Fruit fly (Drosophila melanogaster) whole organism, embryonic: ENCODE results near the gene CG2059.

ENCODE experiments used
- Atf-2 ChIP-seq: fragments of 200-800 bp; sonication (Bioruptor generic); optimal IDR thresholded peaks from 2 replicates; lab custom pipeline; 2016; ENCODE audit warnings: missing biosample characterization, missing genetic modification characterization
- Atf6 ChIP-seq: fragments of 200-800 bp; sonication (Bioruptor generic); IDR thresholded peaks from 2 replicates; pipeline ENCODE4 v1.3.6; 2022; ENCODE audit warnings: missing biosample characterization, missing genetic modification characterization
- Bgb ChIP-seq: fragments of 200-800 bp; sonication (Bioruptor generic); IDR thresholded peaks from 2 replicates; pipeline ENCODE4 v1.3.6; 2022; ENCODE audit warnings: missing biosample characterization, missing genetic modification characterization; ENCODE audit not compliant: partially characterized antibody
- CG10209 ChIP-seq: fragments of 200-800 bp; sonication (Bioruptor generic); optimal IDR thresholded peaks from 3 replicates; lab custom pipeline; 2017; ENCODE audit warnings: missing biosample characterization, mild to moderate bottlenecking, missing genetic modification characterization, missing genetic modification reagents
- CG1024 ChIP-seq: fragments of 200-800 bp; sonication (Bioruptor generic); IDR thresholded peaks from 2 replicates; pipeline ENCODE4 v1.3.6; 2022; ENCODE audit warnings: missing biosample characterization, missing genetic modification characterization
- CG12299 ChIP-seq: fragments of 200-800 bp; sonication (Bioruptor generic); optimal IDR thresholded peaks from 2 replicates; lab custom pipeline; 2018; ENCODE audit warnings: missing biosample characterization, mild to moderate bottlenecking, missing genetic modification characterization
- CG15269 ChIP-seq: fragments of 200-800 bp; sonication (Bioruptor generic); optimal IDR thresholded peaks from 2 replicates; lab custom pipeline; 2018; ENCODE audit warnings: missing biosample characterization, mild to moderate bottlenecking, missing genetic modification characterization, moderate library complexity
- CG17802 ChIP-seq: fragments of 200-800 bp; sonication (Bioruptor generic); optimal IDR thresholded peaks from 2 replicates; lab custom pipeline; 2018; ENCODE audit warnings: missing biosample characterization, mild to moderate bottlenecking, missing genetic modification characterization, moderate library complexity
- CG18619 ChIP-seq: fragments of 200-800 bp; sonication (Bioruptor generic); optimal IDR thresholded peaks from 3 replicates; lab custom pipeline; 2017; ENCODE audit warnings: missing biosample characterization, mild to moderate bottlenecking, missing genetic modification characterization
- CG2116 ChIP-seq: fragments of 200-800 bp; sonication (Bioruptor generic); optimal IDR thresholded peaks from 3 replicates; lab custom pipeline; 2018; ENCODE audit warnings: missing biosample characterization, mild to moderate bottlenecking, missing genetic modification characterization
- CG2120 ChIP-seq: fragments of 200-800 bp; sonication (Bioruptor generic); optimal IDR thresholded peaks from 3 replicates; lab custom pipeline; 2016; ENCODE audit warnings: missing biosample characterization, missing genetic modification characterization
- CG2129 ChIP-seq: fragments of 200-800 bp; sonication (Bioruptor generic); IDR thresholded peaks from 2 replicates; pipeline ENCODE4 v1.3.6; 2022; ENCODE audit warnings: missing biosample characterization, missing genetic modification characterization; ENCODE audit not compliant: partially characterized antibody
- CG31365 ChIP-seq: fragments of 200-800 bp; sonication (Bioruptor generic); optimal IDR thresholded peaks from 2 replicates; lab custom pipeline; 2018; ENCODE audit warnings: missing biosample characterization, mild to moderate bottlenecking, missing genetic modification characterization
- CG32767 ChIP-seq: fragments of 200-800 bp; sonication (Bioruptor generic); IDR thresholded peaks from 2 replicates; pipeline ENCODE4 v1.3.6; 2022; ENCODE audit warnings: missing biosample characterization, missing genetic modification characterization
- CG3726 ChIP-seq: fragments of 200-800 bp; sonication (Bioruptor generic); IDR thresholded peaks from 3 replicates; pipeline ENCODE4, ENCODE4 v1.3.6; 2022; ENCODE audit warnings: missing biosample characterization, missing genetic modification characterization
- CG6689 ChIP-seq: fragments of 200-800 bp; sonication (Bioruptor generic); IDR thresholded peaks from 2 replicates; pipeline ENCODE4 v1.3.6; 2022; ENCODE audit warnings: missing biosample characterization, missing genetic modification characterization
- CG7963 ChIP-seq: fragments of 200-800 bp; sonication (Bioruptor generic); IDR thresholded peaks from 3 replicates; pipeline ENCODE4 v1.3.6; 2022; ENCODE audit warnings: missing biosample characterization, missing genetic modification characterization; ENCODE audit not compliant: partially characterized antibody
- CG8388 ChIP-seq: fragments of 200-800 bp; sonication (Bioruptor generic); optimal IDR thresholded peaks from 2 replicates; lab custom pipeline; 2019; ENCODE audit warnings: missing biosample characterization, mild to moderate bottlenecking, missing genetic modification characterization, moderate library complexity
- CG8924 ChIP-seq: fragments of 200-800 bp; optimal IDR thresholded peaks from 3 replicates; lab custom pipeline; 2019; ENCODE audit warnings: missing biosample characterization, mild to moderate bottlenecking, missing genetic modification characterization, moderate library complexity
- CHES-1-like ChIP-seq: fragments of 200-800 bp; sonication (Bioruptor generic); optimal IDR thresholded peaks from 2 replicates; lab custom pipeline; 2016; ENCODE audit warnings: missing biosample characterization, missing genetic modification characterization
- Chrac-16 ChIP-seq: fragments of 200-800 bp; sonication (Bioruptor generic); optimal IDR thresholded peaks from 3 replicates; lab custom pipeline; 2016; ENCODE audit warnings: missing biosample characterization, missing genetic modification characterization
- Dll ChIP-seq: fragments of 200-800 bp; sonication (Bioruptor generic); IDR thresholded peaks from 4 replicates; pipeline ENCODE4 v1.3.6; 2022; ENCODE audit warnings: missing biosample characterization, missing genetic modification characterization; ENCODE audit not compliant: partially characterized antibody
- Elba2 ChIP-seq: fragments of 200-800 bp; sonication (Bioruptor generic); optimal IDR thresholded peaks from 3 replicates; lab custom pipeline; 2016; ENCODE audit warnings: missing biosample characterization, missing genetic modification characterization
- Ets97D ChIP-seq: fragments of 200-800 bp; sonication (Bioruptor generic); optimal IDR thresholded peaks from 3 replicates; lab custom pipeline; 2016; ENCODE audit warnings: missing biosample characterization, missing genetic modification characterization
- Fer2 ChIP-seq: fragments of 200-800 bp; sonication (Bioruptor generic); optimal IDR thresholded peaks from 2 replicates; lab custom pipeline; 2018; ENCODE audit warnings: missing biosample characterization, mild to moderate bottlenecking, missing genetic modification characterization, moderate library complexity
- Fer3 ChIP-seq: fragments of 200-800 bp; sonication (Bioruptor generic); optimal IDR thresholded peaks from 2 replicates; lab custom pipeline; 2018; ENCODE audit warnings: missing biosample characterization, mild to moderate bottlenecking, missing genetic modification characterization, moderate library complexity
- Gsc ChIP-seq: fragments of 200-800 bp; sonication (Bioruptor generic); IDR thresholded peaks from 2 replicates; pipeline ENCODE4 v1.3.6; 2022; ENCODE audit warnings: missing biosample characterization, missing genetic modification characterization
- H2.0 ChIP-seq: fragments of 200-800 bp; sonication (Bioruptor generic); IDR thresholded peaks from 2 replicates; pipeline ENCODE4 v1.3.6; 2022; ENCODE audit warnings: missing biosample characterization, missing genetic modification characterization
- HLH54F ChIP-seq: fragments of 200-800 bp; sonication (Bioruptor generic); optimal IDR thresholded peaks from 3 replicates; lab custom pipeline; 2016; ENCODE audit warnings: missing biosample characterization, missing genetic modification characterization
- Hsf ChIP-seq: fragments of 200-800 bp; sonication (Bioruptor generic); optimal IDR thresholded peaks from 3 replicates; lab custom pipeline; 2016; ENCODE audit warnings: missing biosample characterization, missing genetic modification characterization
- Nf-YB ChIP-seq: fragments of 200-800 bp; sonication (Bioruptor generic); optimal IDR thresholded peaks from 3 replicates; lab custom pipeline; 2019; ENCODE audit warnings: missing biosample characterization, mild to moderate bottlenecking, missing genetic modification characterization, moderate library complexity
- Optix ChIP-seq: fragments of 200-800 bp; sonication (Bioruptor generic); IDR thresholded peaks from 3 replicates; pipeline ENCODE4 v1.3.6; 2022; ENCODE audit warnings: missing biosample characterization, missing genetic modification characterization
- Sin3A ChIP-seq: fragments of >200 bp; optimal IDR thresholded peaks from 2 replicates; lab custom pipeline; 2018
- Sry-δ ChIP-seq: fragments of 200-800 bp; sonication (Bioruptor generic); optimal IDR thresholded peaks from 2 replicates; lab custom pipeline; 2016; ENCODE audit warnings: missing biosample characterization, missing genetic modification characterization
- Taf1 ChIP-seq: fragments of 200-800 bp; sonication (Bioruptor generic); IDR thresholded peaks from 2 replicates; pipeline ENCODE4 v1.3.6; 2022; ENCODE audit warnings: missing biosample characterization, missing genetic modification characterization
- amos ChIP-seq: fragments of 200-800 bp; sonication (Bioruptor generic); IDR thresholded peaks from 2 replicates; pipeline ENCODE4 v1.3.6; 2022; ENCODE audit warnings: missing biosample characterization, missing genetic modification characterization; ENCODE audit not compliant: partially characterized antibody
- az2 ChIP-seq: fragments of 200-800 bp; sonication (Bioruptor generic); optimal IDR thresholded peaks from 3 replicates; lab custom pipeline; 2016; ENCODE audit warnings: missing biosample characterization, missing genetic modification characterization
- kah ChIP-seq: fragments of 200-800 bp; sonication (Bioruptor generic); optimal IDR thresholded peaks from 2 replicates; lab custom pipeline; 2018; ENCODE audit warnings: missing biosample characterization, mild to moderate bottlenecking, missing genetic modification characterization
- maf-S ChIP-seq: fragments of 200-800 bp; sonication (Bioruptor generic); optimal IDR thresholded peaks from 2 replicates; lab custom pipeline; 2016; ENCODE audit warnings: missing biosample characterization, missing genetic modification characterization
- oc ChIP-seq: fragments of 200-800 bp; sonication (Bioruptor generic); optimal IDR thresholded peaks from 2 replicates; lab custom pipeline; 2018; ENCODE audit warnings: missing biosample characterization, mild to moderate bottlenecking, missing genetic modification characterization, moderate library complexity
- otp ChIP-seq: fragments of 200-800 bp; sonication (Bioruptor generic); IDR thresholded peaks from 3 replicates; pipeline ENCODE4, ENCODE4 v1.3.6; 2022; ENCODE audit warnings: missing biosample characterization, missing genetic modification characterization
- pum ChIP-seq: fragments of 200-800 bp; sonication (Bioruptor generic); optimal IDR thresholded peaks from 2 replicates; lab custom pipeline; 2016; ENCODE audit warnings: missing biosample characterization, missing genetic modification characterization
- row ChIP-seq: fragments of 200-800 bp; sonication (Bioruptor generic); IDR thresholded peaks from 3 replicates; pipeline ENCODE4 v1.3.6; 2022; ENCODE audit warnings: missing biosample characterization, missing genetic modification characterization
- shn ChIP-seq: fragments of 200-800 bp; sonication (Bioruptor generic); optimal IDR thresholded peaks from 3 replicates; lab custom pipeline; 2016; ENCODE audit warnings: missing biosample characterization, missing genetic modification characterization
- sim ChIP-seq: fragments of 200-800 bp; sonication (Bioruptor generic); IDR thresholded peaks from 2 replicates; pipeline ENCODE4 v1.3.6; 2022; ENCODE audit warnings: missing biosample characterization, missing genetic modification characterization
- sqz ChIP-seq: fragments of 200-800 bp; sonication (Bioruptor generic); optimal IDR thresholded peaks from 3 replicates; lab custom pipeline; 2018; ENCODE audit warnings: missing biosample characterization, mild to moderate bottlenecking, missing genetic modification characterization
- toy ChIP-seq: fragments of 200-800 bp; sonication (Bioruptor generic); IDR thresholded peaks from 2 replicates; pipeline ENCODE4 v1.3.6; 2022; ENCODE audit warnings: missing biosample characterization, missing genetic modification characterization
- ttk ChIP-seq: fragments of 200-800 bp; sonication (Bioruptor generic); IDR thresholded peaks from 2 replicates; pipeline ENCODE4 v2.1.2; 2022; ENCODE audit warnings: missing biosample characterization, missing genetic modification characterization
- tx ChIP-seq: fragments of 200-800 bp; sonication (Bioruptor generic); optimal IDR thresholded peaks from 2 replicates; lab custom pipeline; 2016; ENCODE audit warnings: missing biosample characterization, missing genetic modification characterization
- wdn ChIP-seq: fragments of 200-800 bp; sonication (Bioruptor generic); IDR thresholded peaks from 2 replicates; pipeline ENCODE4 v1.3.6; 2022; ENCODE audit warnings: missing biosample characterization, missing genetic modification characterization

The CG2059 gene

dm6 chrX:7293874-7294559 is 7.9 kb downstream of the CG2059 start (continued):
- peak; percentile 48 for TF ChIP-seq CG31365 (tag; lab: Kevin White, UChicago)
- peak; percentile 73 for TF ChIP-seq Fer2
- peak; percentile 15 for TF ChIP-seq CG2120 (GFP tag; lab: Kevin White, UChicago)
- TF ChIP-seq Bgb (GFP tag; lab: Robert Waterston, UW) = no peak
- peak; percentile 17; the same call in 1 of the 2 replicates for TF ChIP-seq Taf1
- TF ChIP-seq CG10209 (GFP tag; lab: Kevin White, UChicago) = peak; percentile 89
- TF ChIP-seq ttk (GFP tag; lab: Robert Waterston, UW) = peak; percentile 82
- peak; percentile 93 for TF ChIP-seq CG12299 (tag; lab: Kevin White, UChicago)
- TF ChIP-seq CG2129 (GFP tag; lab: Robert Waterston, UW) = no peak
- no peak for TF ChIP-seq Sry-δ
- peak; percentile 87 for TF ChIP-seq CG6689 (GFP tag; lab: Robert Waterston, UW)
- TF ChIP-seq shn (GFP tag; lab: Kevin White, UChicago) = no peak
- peak; percentile 57 for TF ChIP-seq CG2116
- TF ChIP-seq toy = no peak
- TF ChIP-seq sqz (GFP tag; lab: Kevin White, UChicago) = peak; percentile 93
- TF ChIP-seq wdn (GFP tag; lab: Robert Waterston, UW) = no peak
- peak; percentile 71; the same call in 1 of the 2 replicates for TF ChIP-seq Atf6 (GFP tag; lab: Robert Waterston, UW)
- peak; percentile 82 for TF ChIP-seq H2.0 (GFP tag; lab: Robert Waterston, UW)
- peak; percentile 45 for TF ChIP-seq Gsc (GFP tag; lab: Robert Waterston, UW)
- TF ChIP-seq Elba2 (GFP tag; lab: Kevin White, UChicago) = peak; percentile 2
- peak; percentile 87 for TF ChIP-seq sim (GFP tag; lab: Robert Waterston, UW)
- TF ChIP-seq row (GFP tag; lab: Robert Waterston, UW) = peak; percentile 84
- no peak for TF ChIP-seq pum
- TF ChIP-seq CG7963 (GFP tag; lab: Robert Waterston, UW) = no peak
- peak; percentile 70 for TF ChIP-seq CG17802 (tag; lab: Kevin White, UChicago)
- no peak for TF ChIP-seq tx (GFP tag; lab: Kevin White, UChicago)
- TF ChIP-seq kah (GFP tag; lab: Kevin White, UChicago) = peak; percentile 90
- TF ChIP-seq Ets97D (GFP tag; lab: Kevin White, UChicago) = no peak
- peak; percentile 96 for TF ChIP-seq CG8924 (tag; lab: Kevin White, UChicago)
- TF ChIP-seq CG1024 (GFP tag; lab: Robert Waterston, UW) = peak; percentile 50
- TF ChIP-seq CG32767 = peak; percentile 74
- TF ChIP-seq maf-S (GFP tag; lab: Kevin White, UChicago) = no peak
- TF ChIP-seq az2 (GFP tag; lab: Kevin White, UChicago) = peak; percentile 89
- peak; percentile 70 for TF ChIP-seq Hsf (GFP tag; lab: Kevin White, UChicago)
- TF ChIP-seq oc (tag; lab: Kevin White, UChicago) = peak; percentile 91
- peak; percentile 81 for TF ChIP-seq CG18619 (GFP tag; lab: Kevin White, UChicago)
- no peak for TF ChIP-seq CHES-1-like (GFP tag; lab: Kevin White, UChicago)
- TF ChIP-seq CG3726 (GFP tag; lab: Robert Waterston, UW) = peak; percentile 56; the same call in 1 of the 3 replicates
- TF ChIP-seq Chrac-16 (GFP tag; lab: Kevin White, UChicago) = peak; percentile 54
- TF ChIP-seq HLH54F (GFP tag; lab: Kevin White, UChicago) = no peak
- TF ChIP-seq Optix (GFP tag; lab: Robert Waterston, UW) = peak; percentile 48; the same call in 1 of the 3 replicates
- peak; percentile 95 for TF ChIP-seq CG8388
- no peak for TF ChIP-seq Sin3A (lab: Kevin White, UChicago)
- TF ChIP-seq Dll = no peak
- peak; percentile 81 for TF ChIP-seq Nf-YB (GFP tag; lab: Kevin White, UChicago)
- TF ChIP-seq Fer3 (tag; lab: Kevin White, UChicago) = peak; percentile 82
- no peak for TF ChIP-seq amos (GFP tag; lab: Robert Waterston, UW)
- peak; percentile 88 for TF ChIP-seq CG15269 (tag; lab: Kevin White, UChicago)
- no peak for TF ChIP-seq Atf-2 (GFP tag; lab: Kevin White, UChicago)
- peak; percentile 61; the same call in 2 of the 3 replicates for TF ChIP-seq otp (GFP tag; lab: Robert Waterston, UW)
